Fruit fly (Drosophila melanogaster): ENCODE results near the gene CG33333.

Gene CG33333

dm6 chr3R:17391313-17391845, 25.9 kb upstream of the CG33333 start, which contains the start of the genes Brf and sds22 (continued):
- peak; percentile 86 for TF ChIP-seq CG1529 (GFP tag; optimal IDR thresholded peaks at IDR 0.05)
- peak; percentile 95 for TF ChIP-seq grau (tag; optimal IDR thresholded peaks at IDR 0.05)
- peak; percentile 95 for TF ChIP-seq CG10654 (GFP tag; optimal IDR thresholded peaks at IDR 0.05)
- peak; percentile 90 for TF ChIP-seq disco-r (GFP tag; optimal IDR thresholded peaks at IDR 0.05)
- no peak for TF ChIP-seq sc (optimal IDR thresholded peaks at IDR 0.05)
- peak; percentile 88 for TF ChIP-seq sc (GFP tag; optimal IDR thresholded peaks at IDR 0.05)
- peak; percentile 95 for TF ChIP-seq CG15269 (tag; optimal IDR thresholded peaks at IDR 0.05)
- peak; percentile 99 for TF ChIP-seq sens (GFP tag)
- peak; percentile 94 for TF ChIP-seq HLH3B (GFP tag; IDR thresholded peaks at IDR 0.05)
- TF ChIP-seq ken (GFP tag; IDR thresholded peaks at IDR 0.05): peak; percentile 93
- peak; percentile 97 for TF ChIP-seq ind (GFP tag; optimal IDR thresholded peaks at IDR 0.05)
- peak; percentile 94 for TF ChIP-seq CG7556 (GFP tag; optimal IDR thresholded peaks at IDR 0.05)
- peak; percentile 94 for TF ChIP-seq Aef1 (GFP tag; IDR thresholded peaks at IDR 0.05)
- TF ChIP-seq mld (GFP tag; IDR thresholded peaks at IDR 0.05; ENCODE audit: partially characterized antibody): peak; percentile 43; the same call in 1 of the 3 replicates
- peak; percentile 77 for TF ChIP-seq CG15073 (GFP tag; optimal IDR thresholded peaks at IDR 0.05)
- TF ChIP-seq NC2α (GFP tag; optimal IDR thresholded peaks at IDR 0.05): peak; percentile 89
- no peak for TF ChIP-seq prd (optimal IDR thresholded peaks at IDR 0.05)
- TF ChIP-seq prd (GFP tag; IDR thresholded peaks at IDR 0.05): peak; percentile 97
- TF ChIP-seq CG8944 (GFP tag; optimal IDR thresholded peaks at IDR 0.05): peak; percentile 97
- TF ChIP-seq C15 (GFP tag; IDR thresholded peaks at IDR 0.05): peak; percentile 87; the same call in 2 of the 3 replicates
- peak in 1 of 2 experiments; percentile 91 for TF ChIP-seq Dfd (GFP tag; optimal IDR thresholded peaks at IDR 0.05)
- TF ChIP-seq CG16813 (GFP tag; IDR thresholded peaks at IDR 0.05; ENCODE audit: partially characterized antibody): peak; percentile 87
- TF ChIP-seq CG4360 (GFP tag; IDR thresholded peaks at IDR 0.05): peak; percentile 52
- peak; percentile 80 for TF ChIP-seq YL-1 (GFP tag; optimal IDR thresholded peaks at IDR 0.05)
- peak; percentile 80 for TF ChIP-seq eyg (GFP tag; optimal IDR thresholded peaks at IDR 0.05)
- peak in 1 of 3 experiments; percentile 97 for TF ChIP-seq lola (GFP tag; optimal IDR thresholded peaks at IDR 0.05)
- TF ChIP-seq ac (GFP tag; optimal IDR thresholded peaks at IDR 0.05): peak; percentile 55
- TF ChIP-seq Asciz (GFP tag; optimal IDR thresholded peaks at IDR 0.05): peak; percentile 86
- TF ChIP-seq CG33557 (GFP tag; optimal IDR thresholded peaks at IDR 0.05): peak; percentile 95
- peak in 1 of 2 experiments; percentile 77 for TF ChIP-seq Hr78 (GFP tag; optimal IDR thresholded peaks at IDR 0.05)
- peak; percentile 39 for TF ChIP-seq Sin3A (optimal IDR thresholded peaks at IDR 0.05)
- peak; percentile 87 for TF ChIP-seq CG14050 (GFP tag; IDR thresholded peaks at IDR 0.05)
- TF ChIP-seq Fer1 (GFP tag; optimal IDR thresholded peaks at IDR 0.05): peak; percentile 93
- peak; percentile 87 for TF ChIP-seq Mes4 (GFP tag; optimal IDR thresholded peaks at IDR 0.05)
- TF ChIP-seq lmd (GFP tag; IDR thresholded peaks at IDR 0.05): peak; percentile 95
- peak; percentile 96 for TF ChIP-seq CG6272 (GFP tag; IDR thresholded peaks at IDR 0.05)
- TF ChIP-seq Sox102F (GFP tag; optimal IDR thresholded peaks at IDR 0.05): peak; percentile 95
- TF ChIP-seq Blimp-1 (GFP tag; optimal IDR thresholded peaks at IDR 0.05): peak; percentile 91
- TF ChIP-seq stwl (tag; optimal IDR thresholded peaks at IDR 0.05): peak; percentile 90
- TF ChIP-seq luna (GFP tag; optimal IDR thresholded peaks at IDR 0.05): peak; percentile 93
- peak; percentile 99 for TF ChIP-seq Ets65A (GFP tag)
- peak; percentile 88 for TF ChIP-seq oc (tag; optimal IDR thresholded peaks at IDR 0.05)
- TF ChIP-seq Awh (GFP tag; IDR thresholded peaks at IDR 0.05): peak; percentile 79; the same call in 1 of the 2 replicates
- TF ChIP-seq CG12236 (GFP tag; optimal IDR thresholded peaks at IDR 0.05): peak; percentile 88
- TF ChIP-seq Bdp1 (GFP tag; optimal IDR thresholded peaks at IDR 0.05): peak; percentile 90
- TF ChIP-seq Ravus (GFP tag; IDR thresholded peaks at IDR 0.05): peak; percentile 70
- peak; percentile 95 for TF ChIP-seq CG13894 (tag; optimal IDR thresholded peaks at IDR 0.05)
- TF ChIP-seq al (GFP tag; IDR thresholded peaks at IDR 0.05): peak; percentile 92
- peak; percentile 77 for TF ChIP-seq dimm (GFP tag; IDR thresholded peaks at IDR 0.05)
- TF ChIP-seq E2f1 (GFP tag; IDR thresholded peaks at IDR 0.05): peak; percentile 87
- TF ChIP-seq CG9797 (GFP tag; optimal IDR thresholded peaks at IDR 0.05): peak; percentile 53

All from whole organism, embryonic.